Fruit fly (Drosophila melanogaster) whole organism, embryonic: ENCODE measurements around the gene Nepl21.

Experiments
- CG10366 ChIP-seq: fragments of 200-800 bp; sonication (Bioruptor generic); IDR thresholded peaks from 2 replicates; pipeline ENCODE4 v1.3.6; 2022; ENCODE audit warnings: missing biosample characterization, missing genetic modification characterization
- CG10431 ChIP-seq: fragments of 200-800 bp; sonication (Bioruptor generic); optimal IDR thresholded peaks from 3 replicates; lab custom pipeline; 2018; ENCODE audit warnings: missing biosample characterization, mild to moderate bottlenecking, missing genetic modification characterization
- CG10979 ChIP-seq: fragments of 200-800 bp; sonication (Bioruptor generic); optimal IDR thresholded peaks from 2 replicates; lab custom pipeline; 2018; ENCODE audit warnings: missing biosample characterization, mild to moderate bottlenecking, missing genetic modification characterization, moderate library complexity
- CG12071 ChIP-seq: fragments of 200-800 bp; sonication (Bioruptor generic); optimal IDR thresholded peaks from 3 replicates; lab custom pipeline; 2018; ENCODE audit warnings: missing biosample characterization, mild to moderate bottlenecking, missing genetic modification characterization
- CG12659 ChIP-seq: fragments of 200-800 bp; sonication (Bioruptor generic); optimal IDR thresholded peaks from 3 replicates; lab custom pipeline; 2017; ENCODE audit warnings: mild to moderate bottlenecking, missing biosample characterization, missing genetic modification reagents, missing genetic modification characterization
- CG12744 ChIP-seq: fragments of 200-800 bp; sonication (Bioruptor generic); optimal IDR thresholded peaks from 2 replicates; lab custom pipeline; 2016; ENCODE audit warnings: missing biosample characterization, missing genetic modification characterization
- CG13894 ChIP-seq: fragments of 200-800 bp; sonication (Bioruptor generic); optimal IDR thresholded peaks from 3 replicates; lab custom pipeline; 2018; ENCODE audit warnings: missing biosample characterization, mild to moderate bottlenecking, missing genetic modification characterization, moderate library complexity
- CG15514 ChIP-seq: fragments of 200-800 bp; sonication (Bioruptor generic); optimal IDR thresholded peaks from 3 replicates; lab custom pipeline; 2017; ENCODE audit warnings: missing biosample characterization, missing genetic modification characterization, mild to moderate bottlenecking, moderate library complexity, missing genetic modification reagents
- CG15601 ChIP-seq: fragments of 200-800 bp; sonication (Bioruptor generic); optimal IDR thresholded peaks from 3 replicates; lab custom pipeline; 2019; ENCODE audit warnings: missing biosample characterization, mild to moderate bottlenecking, missing genetic modification characterization, moderate library complexity
- CG17385 ChIP-seq: fragments of 200-800 bp; sonication (Bioruptor generic); optimal IDR thresholded peaks from 3 replicates; lab custom pipeline; 2018; ENCODE audit warnings: missing biosample characterization, mild to moderate bottlenecking, missing genetic modification characterization
- CG17912 ChIP-seq: fragments of 200-800 bp; sonication (Bioruptor generic); optimal IDR thresholded peaks from 2 replicates; lab custom pipeline; 2018; ENCODE audit warnings: missing biosample characterization, mild to moderate bottlenecking, missing genetic modification characterization
- CG3065 ChIP-seq: fragments of 200-800 bp; sonication (Bioruptor generic); optimal IDR thresholded peaks from 2 replicates; lab custom pipeline; 2016; ENCODE audit warnings: missing biosample characterization, missing genetic modification characterization
- CG31365 ChIP-seq: fragments of 200-800 bp; sonication (Bioruptor generic); optimal IDR thresholded peaks from 2 replicates; lab custom pipeline; 2018; ENCODE audit warnings: missing biosample characterization, mild to moderate bottlenecking, missing genetic modification characterization
- CG31388 ChIP-seq: fragments of 200-800 bp; sonication (Bioruptor generic); optimal IDR thresholded peaks from 2 replicates; lab custom pipeline; 2016; ENCODE audit warnings: missing biosample characterization, missing genetic modification characterization
- CG3407 ChIP-seq: fragments of 200-800 bp; sonication (Bioruptor generic); optimal IDR thresholded peaks from 2 replicates; lab custom pipeline; 2018; ENCODE audit warnings: missing biosample characterization, mild to moderate bottlenecking, missing genetic modification characterization
- CG6654 ChIP-seq: fragments of 200-800 bp; sonication (Bioruptor generic); optimal IDR thresholded peaks from 2 replicates; lab custom pipeline; 2017; ENCODE audit warnings: missing biosample characterization, mild to moderate bottlenecking, missing genetic modification characterization
- CG6689 ChIP-seq: fragments of 200-800 bp; sonication (Bioruptor generic); IDR thresholded peaks from 2 replicates; pipeline ENCODE4 v1.3.6; 2022; ENCODE audit warnings: missing biosample characterization, missing genetic modification characterization
- CG7372 ChIP-seq: fragments of 200-800 bp; sonication (Bioruptor generic); IDR thresholded peaks from 2 replicates; pipeline ENCODE4 v1.3.6; 2022; ENCODE audit warnings: missing biosample characterization, missing genetic modification characterization
- CG8388 ChIP-seq: fragments of 200-800 bp; sonication (Bioruptor generic); optimal IDR thresholded peaks from 2 replicates; lab custom pipeline; 2019; ENCODE audit warnings: missing biosample characterization, mild to moderate bottlenecking, missing genetic modification characterization, moderate library complexity
- CoRest ChIP-seq: fragments of 200-800 bp; sonication (Bioruptor generic); optimal IDR thresholded peaks from 3 replicates; lab custom pipeline; 2018; ENCODE audit warnings: missing biosample characterization, mild to moderate bottlenecking, missing genetic modification characterization, moderate library complexity
- D ChIP-seq, 2 experiments: fragments of 200-800 bp in 1 of 2; fragments of >200 bp in 1 of 2; sonication (Bioruptor generic) in 1 of 2; optimal IDR thresholded peaks; 2 replicates in 1 of 2; 3 replicates in 1 of 2; lab custom pipeline; 2017; ENCODE audit warnings: mild to moderate bottlenecking in 1 of 2, missing biosample characterization in 1 of 2, missing genetic modification characterization in 1 of 2, missing genetic modification reagents in 1 of 2
- Dek ChIP-seq: fragments of 200-800 bp; sonication (Bioruptor generic); optimal IDR thresholded peaks from 3 replicates; lab custom pipeline; 2019; ENCODE audit warnings: missing biosample characterization, mild to moderate bottlenecking, missing genetic modification characterization, moderate library complexity
- Doc2 ChIP-seq: fragments of 200-800 bp; sonication (Bioruptor generic); IDR thresholded peaks from 2 replicates; pipeline ENCODE4 v1.3.6; 2022; ENCODE audit warnings: missing biosample characterization, missing genetic modification characterization
- Elba2 ChIP-seq: fragments of 200-800 bp; sonication (Bioruptor generic); optimal IDR thresholded peaks from 3 replicates; lab custom pipeline; 2016; ENCODE audit warnings: missing biosample characterization, missing genetic modification characterization
- Ets97D ChIP-seq: fragments of 200-800 bp; sonication (Bioruptor generic); optimal IDR thresholded peaks from 3 replicates; lab custom pipeline; 2016; ENCODE audit warnings: missing biosample characterization, missing genetic modification characterization
- Pdp1 ChIP-seq, 2 experiments: fragments of 200-800 bp; sonication (Bioruptor generic); optimal IDR thresholded peaks; 3 replicates each; lab custom pipeline; 2016; ENCODE audit warnings: missing biosample characterization in 2 of 2, missing genetic modification characterization in 2 of 2, mild to moderate bottlenecking in 1 of 2, moderate library complexity in 1 of 2
- Ssrp ChIP-seq: fragments of 200-800 bp; sonication (Bioruptor generic); optimal IDR thresholded peaks from 2 replicates; lab custom pipeline; 2018; ENCODE audit warnings: missing biosample characterization, mild to moderate bottlenecking, missing genetic modification characterization, moderate library complexity
- Taf1 ChIP-seq: fragments of 200-800 bp; sonication (Bioruptor generic); IDR thresholded peaks from 2 replicates; pipeline ENCODE4 v1.3.6; 2022; ENCODE audit warnings: missing biosample characterization, missing genetic modification characterization
- abd-A ChIP-seq: fragments of 200-800 bp; sonication (Bioruptor generic); optimal IDR thresholded peaks from 3 replicates; lab custom pipeline; 2019; ENCODE audit warnings: missing biosample characterization, mild to moderate bottlenecking, missing genetic modification characterization, moderate library complexity
- ac ChIP-seq: fragments of 200-800 bp; sonication (Bioruptor generic); optimal IDR thresholded peaks from 3 replicates; lab custom pipeline; 2017; ENCODE audit warnings: missing biosample characterization, mild to moderate bottlenecking, missing genetic modification characterization
- ash1 ChIP-seq: fragments of 200-800 bp; sonication (Bioruptor generic); optimal IDR thresholded peaks from 2 replicates; lab custom pipeline; 2018; ENCODE audit warnings: missing biosample characterization, mild to moderate bottlenecking, missing genetic modification characterization
- chinmo ChIP-seq: fragments of 200-800 bp; sonication (Bioruptor generic); IDR thresholded peaks from 4 replicates; pipeline ENCODE4 v1.3.6; 2022; ENCODE audit warnings: missing biosample characterization, missing genetic modification characterization; ENCODE audit not compliant: partially characterized antibody
- chn ChIP-seq: fragments of 200-800 bp; sonication (Bioruptor generic); optimal IDR thresholded peaks from 2 replicates; lab custom pipeline; 2016; ENCODE audit warnings: missing biosample characterization, missing genetic modification characterization
- cwo ChIP-seq: fragments of 200-800 bp; sonication (Bioruptor generic); optimal IDR thresholded peaks from 3 replicates; lab custom pipeline; 2017; ENCODE audit warnings: missing biosample characterization, missing genetic modification characterization, mild to moderate bottlenecking, moderate library complexity, missing genetic modification reagents
- grau ChIP-seq: fragments of 200-800 bp; optimal IDR thresholded peaks from 3 replicates; lab custom pipeline; 2019; ENCODE audit warnings: missing biosample characterization, mild to moderate bottlenecking, missing genetic modification characterization, moderate library complexity
- grn ChIP-seq: fragments of 200-800 bp; sonication (Bioruptor generic); optimal IDR thresholded peaks from 3 replicates; lab custom pipeline; 2017; ENCODE audit warnings: missing biosample characterization, missing genetic modification characterization
- gsb ChIP-seq: fragments of 200-800 bp; sonication (Bioruptor generic); IDR thresholded peaks from 2 replicates; pipeline ENCODE4 v1.3.6; 2022; ENCODE audit warnings: missing biosample characterization, missing genetic modification characterization
- klu ChIP-seq: fragments of 200-800 bp; sonication (Bioruptor generic); IDR thresholded peaks from 2 replicates; pipeline ENCODE4 v1.3.6; 2022; ENCODE audit warnings: missing biosample characterization, missing genetic modification characterization
- mld ChIP-seq: fragments of 200-800 bp; sonication (Bioruptor generic); IDR thresholded peaks from 3 replicates; pipeline ENCODE4 v1.3.6; 2022; ENCODE audit warnings: missing biosample characterization, missing genetic modification characterization; ENCODE audit not compliant: partially characterized antibody
- nom ChIP-seq: fragments of 200-800 bp; sonication (Bioruptor generic); optimal IDR thresholded peaks from 2 replicates; lab custom pipeline; 2017; ENCODE audit warnings: missing biosample characterization, missing genetic modification characterization, mild to moderate bottlenecking, moderate library complexity, missing genetic modification reagents
- pho ChIP-seq: fragments of 200-800 bp; sonication (Bioruptor generic); optimal IDR thresholded peaks from 2 replicates; lab custom pipeline; 2016; ENCODE audit warnings: missing biosample characterization, missing genetic modification characterization
- pros ChIP-seq: fragments of 200-800 bp; sonication (Bioruptor generic); optimal IDR thresholded peaks from 3 replicates; lab custom pipeline; 2019; ENCODE audit warnings: missing biosample characterization, mild to moderate bottlenecking, missing genetic modification characterization, moderate library complexity
- psq ChIP-seq: fragments of 200-800 bp; sonication (Bioruptor generic); optimal IDR thresholded peaks from 2 replicates; lab custom pipeline; 2017; ENCODE audit warnings: missing biosample characterization, missing genetic modification characterization
- sd ChIP-seq: fragments of 200-800 bp; sonication (Bioruptor generic); optimal IDR thresholded peaks from 3 replicates; lab custom pipeline; 2018; ENCODE audit warnings: missing biosample characterization, mild to moderate bottlenecking, missing genetic modification characterization, moderate library complexity
- sqz ChIP-seq: fragments of 200-800 bp; sonication (Bioruptor generic); optimal IDR thresholded peaks from 3 replicates; lab custom pipeline; 2018; ENCODE audit warnings: missing biosample characterization, mild to moderate bottlenecking, missing genetic modification characterization
- zen ChIP-seq: fragments of 200-800 bp; sonication (Bioruptor generic); optimal IDR thresholded peaks from 3 replicates; lab custom pipeline; 2018; ENCODE audit warnings: missing biosample characterization, mild to moderate bottlenecking, missing genetic modification characterization, moderate library complexity
- zen2 ChIP-seq: fragments of 200-800 bp; sonication (Bioruptor generic); IDR thresholded peaks from 3 replicates; pipeline ENCODE4 v1.3.6; 2022; ENCODE audit warnings: missing biosample characterization, missing genetic modification characterization; ENCODE audit not compliant: partially characterized antibody

Gene Nepl21

DNA sequence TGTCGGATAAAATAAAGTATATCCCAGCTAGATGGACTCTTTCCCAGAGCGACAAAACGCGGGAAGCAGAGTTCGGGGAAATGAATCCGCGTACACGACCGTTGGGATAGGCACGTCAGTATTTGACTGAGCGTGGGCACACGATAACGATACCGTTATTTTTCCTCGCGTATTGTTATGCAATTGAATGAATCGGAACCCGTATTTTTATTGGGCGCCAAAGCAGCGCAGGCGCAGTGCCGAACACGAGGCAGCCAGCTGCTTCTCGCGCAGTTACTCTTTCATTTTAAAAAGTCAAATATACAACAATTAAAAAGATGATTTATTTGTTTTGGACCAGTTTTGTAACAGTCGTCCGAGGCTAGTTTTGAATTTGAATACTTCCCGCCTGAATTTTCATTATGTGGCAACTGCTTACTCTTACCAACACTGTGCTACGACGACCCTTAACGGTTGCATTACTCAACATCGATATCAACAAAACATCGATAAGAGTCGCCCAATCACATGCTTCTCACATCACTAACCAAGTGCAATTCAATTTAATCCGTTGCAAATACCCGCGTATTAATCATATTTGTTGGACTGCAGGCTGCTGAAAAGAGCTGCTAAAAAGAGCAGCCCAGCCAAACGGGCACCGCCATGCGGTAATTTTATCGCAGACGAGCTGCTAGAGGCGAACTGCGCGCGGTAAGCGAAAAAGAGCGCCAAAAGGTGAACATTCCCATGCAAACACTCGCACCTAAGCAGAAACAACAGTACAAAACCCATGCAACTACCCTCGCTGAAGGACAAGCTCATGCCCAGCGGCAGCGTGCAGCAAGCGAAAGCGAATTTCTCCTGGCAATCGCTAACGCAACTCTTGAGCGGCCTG, 4.3 kb downstream of the Nepl21 start, which contains the start of the genes CG33203 and Doa (continued):
- TF ChIP-seq zen2 (GFP tag; lab: Robert Waterston, UW) (peak; percentile 75), sd (tag; lab: Kevin White, UChicago) (peak; percentile 19), cwo (no peak), CG10979 (no peak), Pdp1 (GFP tag; optimal IDR thresholded peaks at IDR 0.05; lab: Kevin White, UChicago) (peak; percentile 44 to 98), klu (GFP tag; lab: Robert Waterston, UW) (no peak; the same call in 1 of the 2 replicates), CG3065 (GFP tag; lab: Kevin White, UChicago) (no peak), CoRest (peak; percentile 66), CG6654 (GFP tag; lab: Kevin White, UChicago) (no peak), CG31388 (no peak), pros (GFP tag; lab: Kevin White, UChicago) (no peak), Doc2 (GFP tag; lab: Robert Waterston, UW) (no peak), Ets97D (GFP tag; lab: Kevin White, UChicago) (peak; percentile 93), chn (GFP tag; lab: Kevin White, UChicago) (no peak), zen (tag; lab: Kevin White, UChicago) (peak; percentile 63), CG17385 (GFP tag; lab: Kevin White, UChicago) (no peak), CG10366 (GFP tag; lab: Robert Waterston, UW) (peak; percentile 11; the same call in 1 of the 2 replicates), Dek (tag; lab: Kevin White, UChicago) (no peak), CG17912 (GFP tag; lab: Kevin White, UChicago) (no peak), CG31365 (tag; lab: Kevin White, UChicago) (no peak), CG12659 (GFP tag; lab: Kevin White, UChicago) (peak; percentile 55), CG6689 (GFP tag; lab: Robert Waterston, UW) (no peak), CG10431 (GFP tag; lab: Kevin White, UChicago) (no peak), CG12744 (GFP tag; lab: Kevin White, UChicago) (no peak), psq (GFP tag; lab: Kevin White, UChicago) (no peak), abd-A (tag; lab: Kevin White, UChicago) (peak; percentile 61), gsb (GFP tag; lab: Robert Waterston, UW) (no peak), pho (GFP tag; lab: Kevin White, UChicago) (peak; percentile 26), CG8388 (GFP tag; lab: Kevin White, UChicago) (peak; percentile 6), Ssrp (tag; lab: Kevin White, UChicago) (no peak), mld (GFP tag; lab: Robert Waterston, UW) (peak; percentile 45; the same call in 1 of the 3 replicates), ash1 (no peak), Taf1 (GFP tag; lab: Robert Waterston, UW) (no peak), ac (GFP tag; lab: Kevin White, UChicago) (no peak), CG15514 (peak; percentile 68), nom (GFP tag; lab: Kevin White, UChicago) (no peak), grau (tag; lab: Kevin White, UChicago) (peak; percentile 33), CG3407 (no peak), Elba2 (no peak), grn (no peak), CG13894 (tag; lab: Kevin White, UChicago) (no peak), CG7372 (GFP tag; lab: Robert Waterston, UW) (no peak), CG15601 (tag; lab: Kevin White, UChicago) (peak; percentile 46), chinmo (peak; percentile 71; the same call in 2 of the 4 replicates), D (optimal IDR thresholded peaks at IDR 0.05; lab: Kevin White, UChicago) (no peak), D (GFP tag; optimal IDR thresholded peaks at IDR 0.05; lab: Kevin White, UChicago) (no peak), sqz (no peak), CG12071 (GFP tag; lab: Kevin White, UChicago) (no peak)
